Worm (Caenorhabditis elegans) whole organism, L2 larva: ENCODE results near the gene R08C7.4.

Experiments used
- ama-1 ChIP-seq: fragments of 150-350 bp; optimal IDR thresholded peaks from 2 replicates; lab custom pipeline; 2018; ENCODE audit warnings: inconsistent platforms
- ceh-16 ChIP-seq: fragments of 150-350 bp; optimal IDR thresholded peaks from 2 replicates; lab custom pipeline; 2014; ENCODE audit warnings: missing biosample characterization, missing genetic modification characterization

DNA sequence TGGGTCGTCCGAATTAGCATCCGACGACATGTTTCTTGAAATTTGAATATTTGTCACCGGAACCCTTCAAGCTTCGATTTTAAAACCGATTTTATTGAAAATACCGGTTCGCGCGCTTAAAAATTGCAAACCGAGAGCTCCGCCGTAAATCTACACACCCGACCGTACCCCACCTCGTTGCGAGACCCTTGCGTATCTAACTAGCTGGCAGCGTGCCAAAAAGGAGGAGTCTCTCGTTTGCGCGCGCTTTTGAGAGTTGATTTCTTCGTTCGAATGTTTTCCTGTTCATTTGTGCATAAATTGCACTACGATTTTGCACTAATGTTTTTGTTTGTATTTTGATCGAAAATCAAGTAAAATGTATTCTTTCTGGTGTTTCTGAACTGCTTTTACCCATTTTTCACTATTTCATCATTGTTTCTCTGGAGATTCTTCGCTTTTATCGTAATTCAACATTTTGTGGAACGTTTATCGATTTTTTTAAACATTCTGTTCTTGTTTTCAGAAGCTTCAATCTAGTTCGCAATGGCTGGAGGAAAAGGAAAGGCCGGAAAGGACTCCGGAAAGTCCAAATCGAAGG lies 11.0 kb downstream of the R08C7.4 start, which contains the start of the genes wapl-1 and htz-1:
- peak; percentile 78 for TF ChIP-seq ama-1 (lab: Kevin White, UChicago)
- TF ChIP-seq ceh-16 (tag; lab: Kevin White, UChicago): peak; percentile 86
